Worm (Caenorhabditis elegans): ENCODE results near the gene dpyd-1.
A peak's percentile ranks its signal among the peaks of the same experiment; 100 is the strongest.

Gene dpyd-1

DNA sequence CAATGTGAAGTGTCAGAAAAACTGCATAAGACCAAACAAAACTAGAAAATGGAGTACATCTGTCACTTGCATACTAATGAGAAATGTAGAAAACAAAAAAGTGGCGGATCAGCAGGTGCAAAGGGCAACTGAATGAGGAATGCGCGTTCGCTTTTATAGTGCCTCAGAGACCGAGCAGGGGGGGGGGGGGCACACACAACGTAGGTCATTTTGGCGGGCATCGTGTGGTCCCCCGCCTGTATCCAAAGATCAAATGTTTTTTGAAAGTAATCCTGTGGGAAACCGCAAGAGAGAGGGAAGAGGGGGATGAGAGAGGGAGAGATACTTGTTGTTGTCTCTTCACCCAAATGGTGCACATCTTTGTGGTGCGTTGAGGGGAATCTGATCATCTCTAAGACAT, 50.7 kb downstream of the dpyd-1 start (continued):
- TF ChIP-seq madf-8 (GFP tag; conservative IDR thresholded peaks at IDR 0.05): 0 out of 2 replicates have a peak, but pooled peaks have one; percentile 21
- peak; percentile 56 for TF ChIP-seq efl-1 (GFP tag; optimal IDR thresholded peaks at IDR 0.05)
- TF ChIP-seq nhr-80 (tag; optimal IDR thresholded peaks at IDR 0.05): no peak
- TF ChIP-seq hmg-1.2 (GFP tag; IDR thresholded peaks at IDR 0.05): peak; percentile 37; the same call in 1 of the 2 replicates
- 0 out of 2 replicates have a peak, but pooled peaks have one; percentile 6 for TF ChIP-seq nhr-120 (GFP tag; IDR thresholded peaks at IDR 0.05)

ce11 chrX:5519567-5519966, 51.9 kb downstream of the dpyd-1 start:
- TF ChIP-seq ztf-22 (GFP tag; optimal IDR thresholded peaks at IDR 0.05) (no peak), dox-1 (GFP tag; IDR thresholded peaks at IDR 0.05) (no peak), snpc-1.1 (tag; optimal IDR thresholded peaks at IDR 0.05; ENCODE audit: insufficient read depth) (no peak), ceh-40 (GFP tag; IDR thresholded peaks at IDR 0.05) (no peak), F57A8.1 (GFP tag; optimal IDR thresholded peaks at IDR 0.05) (no peak), egl-18 (GFP tag; IDR thresholded peaks at IDR 0.05) (no peak), cebp-1 (GFP tag; IDR thresholded peaks at IDR 0.05) (no peak), cebp-1 (tag; optimal IDR thresholded peaks at IDR 0.05) (peak; percentile 60), nhr-80 (tag; optimal IDR thresholded peaks at IDR 0.05) (no peak)

Data from whole organism, young adult.